Fruit fly (Drosophila melanogaster) whole organism, adult: Measurements from ENCODE around the gene CG42450.

ENCODE experiments used
- CG11617 ChIP-seq: fragments of 200-800 bp; sonication (Bioruptor generic); optimal IDR thresholded peaks from 2 replicates; lab custom pipeline; 2017; ENCODE audit warnings: mild to moderate bottlenecking, missing biosample characterization, missing genetic modification reagents, missing genetic modification characterization
- CG14711 ChIP-seq: fragments of 200-800 bp; sonication (Bioruptor generic); optimal IDR thresholded peaks from 2 replicates; lab custom pipeline; 2018; ENCODE audit warnings: missing biosample characterization, mild to moderate bottlenecking, missing genetic modification characterization, moderate library complexity
- Clk ChIP-seq: fragments of 200-800 bp; sonication (Bioruptor generic); optimal IDR thresholded peaks from 2 replicates; lab custom pipeline; 2017; ENCODE audit warnings: missing biosample characterization, missing genetic modification characterization
- Crg-1 ChIP-seq: fragments of 200-800 bp; sonication (Bioruptor generic); optimal IDR thresholded peaks from 2 replicates; lab custom pipeline; 2016; ENCODE audit warnings: missing biosample characterization, missing genetic modification characterization
- bab1 ChIP-seq: fragments of 200-800 bp; sonication (Bioruptor generic); optimal IDR thresholded peaks from 3 replicates; lab custom pipeline; 2019; ENCODE audit warnings: missing biosample characterization, mild to moderate bottlenecking, missing genetic modification characterization, moderate library complexity

- TF ChIP-seq Crg-1 (GFP tag; lab: Kevin White, UChicago) (no peak), Clk (GFP tag; lab: Kevin White, UChicago) (no peak), CG11617 (no peak), bab1 (GFP tag; lab: Kevin White, UChicago) (no peak), CG14711 (tag; lab: Kevin White, UChicago) (no peak)
Observed at dm6 chrX:18814944-18815343, 1.8 kb downstream of the CG42450 start.
